Worm (Caenorhabditis elegans) whole organism, early embryonic: ENCODE measurements around the gene srlf-16.

ENCODE experiments used
- B0310.2 ChIP-seq: sonication (generic microtip); optimal IDR thresholded peaks from 2 replicates; lab custom pipeline; 2016; ENCODE audit warnings: mild to moderate bottlenecking, missing genetic modification characterization, missing compliant biosample characterization
- F13C5.2 ChIP-seq: sonication (generic microtip); optimal IDR thresholded peaks from 2 replicates; lab custom pipeline; 2017; ENCODE audit warnings: mild to moderate bottlenecking, missing genetic modification characterization, inconsistent platforms, missing compliant biosample characterization
- aly-1 ChIP-seq: sonication (generic microtip); optimal IDR thresholded peaks from 2 replicates; lab custom pipeline; 2016; ENCODE audit warnings: missing genetic modification characterization, missing compliant biosample characterization
- ama-1 ChIP-seq: fragments of 150-350 bp; optimal IDR thresholded peaks from 2 replicates; lab custom pipeline; 2014
- ceh-13 ChIP-seq: fragments of 200-800 bp; sonication (Bioruptor generic); optimal IDR thresholded peaks from 2 replicates; lab custom pipeline; 2018; ENCODE audit warnings: mild to moderate bottlenecking, missing genetic modification characterization, missing compliant biosample characterization
- ceh-36 ChIP-seq: sonication (generic microtip); optimal IDR thresholded peaks from 2 replicates; lab custom pipeline; 2016; ENCODE audit warnings: missing genetic modification characterization, inconsistent platforms, missing compliant biosample characterization
- ets-7 ChIP-seq: sonication (generic microtip); optimal IDR thresholded peaks from 2 replicates; lab custom pipeline; 2016; ENCODE audit warnings: missing genotype, missing genetic modification characterization, missing compliant biosample characterization
- flt-1 ChIP-seq: fragments of 200-800 bp; sonication (Bioruptor generic); IDR thresholded peaks from 2 replicates; pipeline ENCODE4 v1.3.6; 2022; ENCODE audit warnings: missing genetic modification characterization, missing compliant biosample characterization
- hmbx-1 ChIP-seq: sonication (generic microtip); optimal IDR thresholded peaks from 2 replicates; lab custom pipeline; 2016; ENCODE audit warnings: mild to moderate bottlenecking, missing genetic modification characterization, missing compliant biosample characterization
- hmg-4 ChIP-seq: fragments of 200-800 bp; sonication (Bioruptor generic); optimal IDR thresholded peaks from 2 replicates; lab custom pipeline; 2018; ENCODE audit warnings: mild to moderate bottlenecking, missing genetic modification characterization, missing compliant biosample characterization
- hnd-1 ChIP-seq: sonication (generic microtip); optimal IDR thresholded peaks from 2 replicates; lab custom pipeline; 2016; ENCODE audit warnings: missing genetic modification characterization, missing compliant biosample characterization
- pes-1 ChIP-seq: fragments of 200-800 bp; sonication (Bioruptor generic); IDR thresholded peaks from 2 replicates; pipeline ENCODE4 v1.3.6; 2022; ENCODE audit warnings: missing genetic modification reagents, missing genetic modification characterization, missing compliant biosample characterization
- scrt-1 ChIP-seq: fragments of 200-800 bp; sonication (Bioruptor generic); IDR thresholded peaks from 2 replicates; pipeline ENCODE4 v1.3.6; 2022; ENCODE audit warnings: missing genetic modification characterization, missing compliant biosample characterization
- sea-1 ChIP-seq: fragments of 200-800 bp; sonication (Bioruptor generic); conservative IDR thresholded peaks from 2 replicates; pipeline ENCODE4 v1.3.6; 2022; ENCODE audit warnings: missing genetic modification characterization, missing compliant biosample characterization
- tbx-11 ChIP-seq: fragments of 200-800 bp; sonication (Bioruptor generic); IDR thresholded peaks from 2 replicates; pipeline ENCODE4 v1.3.6; 2022; ENCODE audit warnings: missing genetic modification characterization, missing compliant biosample characterization
- tbx-37 ChIP-seq: fragments of 200-800 bp; sonication (Bioruptor generic); conservative IDR thresholded peaks from 2 replicates; pipeline ENCODE4 v1.3.6; 2022; ENCODE audit warnings: missing genetic modification reagents, missing genetic modification characterization, missing compliant biosample characterization
- tra-4 ChIP-seq: sonication (generic microtip); optimal IDR thresholded peaks from 2 replicates; lab custom pipeline; 2017; ENCODE audit warnings: missing genetic modification characterization, missing compliant biosample characterization

srlf-16 gene

ce11 chrV:8073162-8073561 lies 31.4 kb upstream of the srlf-16 start:
- TF ChIP-seq tbx-11 (GFP tag; lab: Robert Waterston, UW) = no peak
- no peak for TF ChIP-seq hmg-4 (GFP tag; lab: Kevin White, UChicago)
- TF ChIP-seq tra-4 (tag; lab: Kevin White, UChicago) = no peak
- no peak for TF ChIP-seq aly-1 (tag; lab: Kevin White, UChicago)
- no peak for TF ChIP-seq hnd-1 (tag; lab: Kevin White, UChicago)
- TF ChIP-seq flt-1 = no peak
- no peak for TF ChIP-seq sea-1 (GFP tag; lab: Robert Waterston, UW)
- no peak for TF ChIP-seq scrt-1
- no peak for TF ChIP-seq pes-1 (GFP tag; lab: Robert Waterston, UW)
- no peak for TF ChIP-seq ets-7 (tag; lab: Kevin White, UChicago)
- TF ChIP-seq ceh-36 (tag; lab: Kevin White, UChicago) = no peak
- TF ChIP-seq tbx-37 (GFP tag; lab: Robert Waterston, UW) = no peak
- no peak for TF ChIP-seq hmbx-1 (tag; lab: Kevin White, UChicago)
- no peak for TF ChIP-seq ceh-13 (GFP tag; lab: Kevin White, UChicago)
- no peak for TF ChIP-seq B0310.2 (tag; lab: Kevin White, UChicago)

- TF ChIP-seq F13C5.2 (tag; lab: Kevin White, UChicago) (no peak), tbx-37 (GFP tag; lab: Robert Waterston, UW) (no peak), hmbx-1 (tag; lab: Kevin White, UChicago) (no peak)
Observed at ce11 chrV:8075712-8076111, 28.9 kb upstream of the srlf-16 start, which contains the start of gene catp-3. Gene catp-3, plus strand, starts transcription at chrV:8076012.

DNA sequence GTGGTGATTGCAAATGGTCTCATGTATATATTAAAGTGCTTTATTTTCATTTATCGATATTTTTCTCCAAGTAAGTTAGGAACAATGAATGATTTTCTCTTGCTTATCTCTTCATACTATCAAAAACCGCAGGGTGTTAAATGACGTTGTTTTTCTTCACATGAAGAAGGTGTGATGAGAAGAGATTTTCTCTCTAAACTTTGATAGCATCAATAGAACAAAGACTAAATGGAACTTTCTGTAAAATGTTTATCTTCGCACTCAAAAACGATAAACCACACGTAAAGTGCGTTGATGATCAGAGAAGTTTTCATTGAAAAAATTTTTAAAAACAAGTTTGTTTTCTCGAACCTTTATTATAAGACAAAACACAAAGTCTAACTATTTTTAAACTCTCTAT lies 24.8 kb upstream of the srlf-16 start:
- TF ChIP-seq hmbx-1 (tag; lab: Kevin White, UChicago) = no peak
- TF ChIP-seq tra-4 (tag; lab: Kevin White, UChicago) = no peak
- TF ChIP-seq pes-1 (GFP tag; lab: Robert Waterston, UW) = no peak
- TF ChIP-seq flt-1 = no peak
- no peak for TF ChIP-seq ama-1 (lab: Kevin White, UChicago)
- TF ChIP-seq F13C5.2 (tag; lab: Kevin White, UChicago) = no peak
- TF ChIP-seq tbx-37 (GFP tag; lab: Robert Waterston, UW) = no peak
- no peak for TF ChIP-seq B0310.2 (tag; lab: Kevin White, UChicago)
- TF ChIP-seq scrt-1 = no peak
- no peak for TF ChIP-seq ceh-36 (tag; lab: Kevin White, UChicago)
- TF ChIP-seq aly-1 (tag; lab: Kevin White, UChicago) = no peak
- no peak for TF ChIP-seq hmg-4 (GFP tag; lab: Kevin White, UChicago)
- TF ChIP-seq ets-7 (tag; lab: Kevin White, UChicago) = no peak
- no peak for TF ChIP-seq hnd-1 (tag; lab: Kevin White, UChicago)
- no peak for TF ChIP-seq ceh-13 (GFP tag; lab: Kevin White, UChicago)

DNA sequence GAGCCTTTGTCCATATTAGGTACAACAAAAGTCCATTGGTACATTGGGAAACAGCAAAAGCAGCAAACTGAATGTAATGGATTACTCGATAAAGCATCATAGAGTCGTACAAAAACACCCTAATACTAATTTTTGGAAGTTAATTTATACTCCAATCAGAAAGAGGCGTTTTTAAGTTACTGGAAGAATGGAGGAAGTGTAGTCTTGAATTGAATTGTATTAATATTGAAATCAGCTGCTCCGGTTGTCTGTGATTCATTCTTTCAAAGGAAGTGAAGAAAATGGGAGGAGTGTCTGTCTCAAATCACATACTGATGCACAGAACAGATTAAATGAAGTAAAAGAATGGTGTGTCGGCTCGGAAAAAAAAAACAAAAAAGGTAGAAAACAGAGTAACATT lies 23.0 kb upstream of the srlf-16 start, which contains the start of gene str-131:
Gene str-131, minus strand, starts transcription at position 101 of the 400 bp plus-strand sequence.
- TF ChIP-seq hnd-1 (tag; lab: Kevin White, UChicago) = no peak
- TF ChIP-seq pes-1 (GFP tag; lab: Robert Waterston, UW) = no peak
- TF ChIP-seq scrt-1 = no peak
- TF ChIP-seq F13C5.2 (tag; lab: Kevin White, UChicago) = no peak
- no peak for TF ChIP-seq B0310.2 (tag; lab: Kevin White, UChicago)
- TF ChIP-seq hmbx-1 (tag; lab: Kevin White, UChicago) = no peak
- no peak for TF ChIP-seq aly-1 (tag; lab: Kevin White, UChicago)
- TF ChIP-seq ets-7 (tag; lab: Kevin White, UChicago) = no peak
- TF ChIP-seq ceh-36 (tag; lab: Kevin White, UChicago) = no peak
- TF ChIP-seq ama-1 (lab: Kevin White, UChicago) = no peak
- no peak for TF ChIP-seq tbx-37 (GFP tag; lab: Robert Waterston, UW)
- no peak for TF ChIP-seq ceh-13 (GFP tag; lab: Kevin White, UChicago)
- no peak for TF ChIP-seq hmg-4 (GFP tag; lab: Kevin White, UChicago)
- TF ChIP-seq tra-4 (tag; lab: Kevin White, UChicago) = no peak
- TF ChIP-seq sea-1 (GFP tag; lab: Robert Waterston, UW) = no peak
- no peak for TF ChIP-seq tbx-11 (GFP tag; lab: Robert Waterston, UW)
- no peak for TF ChIP-seq flt-1

DNA sequence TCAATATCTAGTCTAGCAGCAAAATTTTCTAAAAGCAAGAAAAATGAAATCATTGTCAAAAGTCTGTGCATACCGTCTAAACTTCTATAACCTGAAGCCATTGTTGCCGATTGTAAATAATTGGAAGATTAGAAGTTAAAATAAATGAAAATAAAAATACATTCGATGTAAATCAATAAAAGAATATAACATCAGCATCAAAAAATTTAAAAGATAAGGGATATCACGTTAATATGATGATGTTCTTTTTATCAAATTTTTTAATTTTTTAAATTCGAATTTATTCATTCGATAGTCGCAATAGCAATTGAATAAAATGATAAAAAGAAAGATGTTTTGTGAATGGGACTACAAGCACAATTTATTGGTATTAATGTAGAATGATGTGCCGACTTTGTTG lies 19.4 kb upstream of the srlf-16 start, which contains the start of gene C09H5.7:
Gene C09H5.7, minus strand, starts transcription at position 101 of the 400 bp plus-strand sequence.
- TF ChIP-seq ets-7 (tag; lab: Kevin White, UChicago) (no peak), ceh-13 (GFP tag; lab: Kevin White, UChicago) (no peak), ama-1 (lab: Kevin White, UChicago) (no peak), sea-1 (GFP tag; lab: Robert Waterston, UW) (no peak)

- TF ChIP-seq ets-7 (tag; lab: Kevin White, UChicago) = no peak
- no peak for TF ChIP-seq sea-1 (GFP tag; lab: Robert Waterston, UW)
- TF ChIP-seq hnd-1 (tag; lab: Kevin White, UChicago) = no peak
- TF ChIP-seq tbx-37 (GFP tag; lab: Robert Waterston, UW) = no peak
- no peak for TF ChIP-seq aly-1 (tag; lab: Kevin White, UChicago)
Observed at ce11 chrV:8090595-8090994, 14.0 kb upstream of the srlf-16 start, which contains the start of gene str-130. Gene str-130, minus strand, starts transcription at chrV:8090695.

DNA sequence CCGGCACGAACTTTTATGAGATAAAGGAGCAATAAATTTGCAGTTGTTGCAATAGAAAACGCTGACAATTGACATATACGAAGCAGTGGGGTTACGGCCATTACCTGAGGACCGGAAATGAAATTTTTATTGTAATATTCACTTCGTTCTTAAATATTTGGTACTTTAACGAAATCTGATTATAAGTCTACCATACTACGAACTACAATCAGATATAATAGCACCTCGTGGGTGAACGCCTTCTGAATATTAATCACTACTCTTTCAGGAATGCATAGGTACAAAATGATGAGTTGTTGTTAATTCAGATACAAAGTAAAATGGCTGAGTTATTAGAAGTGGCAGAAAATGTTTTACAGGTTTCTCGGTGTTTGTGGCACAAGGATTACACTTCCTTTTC lies 12.2 kb upstream of the srlf-16 start, which contains the start of gene str-129:
Gene str-129, minus strand, starts transcription at position 101 of the 400 bp plus-strand sequence.
- TF ChIP-seq hmg-4 (GFP tag; lab: Kevin White, UChicago) = no peak
- no peak for TF ChIP-seq pes-1 (GFP tag; lab: Robert Waterston, UW)
- TF ChIP-seq hnd-1 (tag; lab: Kevin White, UChicago) = no peak
- TF ChIP-seq tbx-11 (GFP tag; lab: Robert Waterston, UW) = no peak
